Fruit fly (Drosophila melanogaster) whole organism: ENCODE data around the gene mib2.

Experiments used
- Dll ChIP-seq: fragments of >200 bp; optimal IDR thresholded peaks from 2 replicates; lab custom pipeline; 2017
- EcR ChIP-seq, 2 experiments: fragments of >200 bp; optimal IDR thresholded peaks; 2 replicates each; lab custom pipeline; 2017; ENCODE audit warnings: missing biosample characterization in 2 of 2, missing genetic modification characterization in 2 of 2, missing genetic modification reagents in 2 of 2
- pan ChIP-seq: fragments of >200 bp; optimal IDR thresholded peaks from 2 replicates; lab custom pipeline; 2017
- psq ChIP-seq: fragments of >200 bp; optimal IDR thresholded peaks from 2 replicates; lab custom pipeline; 2017

DNA sequence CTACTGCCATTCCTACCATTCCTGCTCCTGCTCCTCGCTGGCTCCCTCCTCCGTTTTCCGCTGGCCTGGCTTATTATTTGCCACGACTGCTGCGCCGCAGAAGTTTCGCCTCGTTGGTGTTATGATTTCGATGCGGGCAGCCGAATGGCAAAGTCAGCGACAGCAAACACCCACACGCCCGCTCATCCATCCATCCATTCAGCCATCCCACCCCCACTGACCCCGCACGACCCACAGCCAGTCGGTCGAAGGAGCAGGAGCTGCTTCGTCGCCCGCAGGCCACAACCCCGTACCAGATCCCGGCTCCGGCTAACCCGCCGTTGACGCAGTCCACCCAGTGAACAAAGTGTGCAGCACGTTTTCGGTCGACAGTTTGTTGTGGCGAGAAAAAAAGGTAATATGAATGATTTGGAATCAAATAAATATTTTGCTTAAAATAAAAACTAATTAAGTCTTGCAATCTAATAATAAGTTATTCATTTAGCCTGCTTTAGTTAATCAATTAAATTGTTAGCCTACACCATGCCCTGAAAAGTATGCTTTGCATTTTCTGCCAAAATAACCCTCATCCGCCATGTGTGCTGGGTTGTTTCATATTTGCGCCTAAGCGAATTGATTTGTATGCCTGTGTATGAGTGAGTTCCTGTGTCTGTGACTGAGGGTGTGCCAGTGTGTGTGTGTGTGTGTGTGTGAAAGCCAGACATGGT lies 7.6 kb upstream of the mib2 start:
- no peak for TF ChIP-seq Dll (lab: Kevin White, UChicago)
- no peak for TF ChIP-seq pan
- no peak for TF ChIP-seq psq (lab: Kevin White, UChicago)
- TF ChIP-seq EcR (GFP tag; optimal IDR thresholded peaks at IDR 0.05; lab: Kevin White, UChicago), result no peak
